Fruit fly (Drosophila melanogaster) whole organism: ENCODE data around the gene CG10730.

Experiments used
- CG8478 ChIP-seq: fragments of >200 bp; optimal IDR thresholded peaks from 2 replicates; lab custom pipeline; 2018; ENCODE audit warnings: inconsistent platforms
- Dll ChIP-seq: fragments of >200 bp; optimal IDR thresholded peaks from 2 replicates; lab custom pipeline; 2017
- EcR ChIP-seq, 2 experiments: fragments of >200 bp; optimal IDR thresholded peaks; 2 replicates each; lab custom pipeline; 2017; ENCODE audit warnings: missing biosample characterization in 2 of 2, missing genetic modification characterization in 2 of 2, missing genetic modification reagents in 2 of 2
- pan ChIP-seq: fragments of >200 bp; optimal IDR thresholded peaks from 2 replicates; lab custom pipeline; 2017
- psq ChIP-seq: fragments of >200 bp; optimal IDR thresholded peaks from 2 replicates; lab custom pipeline; 2017
- usp ChIP-seq: fragments of >200 bp; optimal IDR thresholded peaks from 2 replicates; lab custom pipeline; 2017; ENCODE audit warnings: missing biosample characterization, missing genetic modification characterization, mixed read lengths

CG10730 gene

DNA sequence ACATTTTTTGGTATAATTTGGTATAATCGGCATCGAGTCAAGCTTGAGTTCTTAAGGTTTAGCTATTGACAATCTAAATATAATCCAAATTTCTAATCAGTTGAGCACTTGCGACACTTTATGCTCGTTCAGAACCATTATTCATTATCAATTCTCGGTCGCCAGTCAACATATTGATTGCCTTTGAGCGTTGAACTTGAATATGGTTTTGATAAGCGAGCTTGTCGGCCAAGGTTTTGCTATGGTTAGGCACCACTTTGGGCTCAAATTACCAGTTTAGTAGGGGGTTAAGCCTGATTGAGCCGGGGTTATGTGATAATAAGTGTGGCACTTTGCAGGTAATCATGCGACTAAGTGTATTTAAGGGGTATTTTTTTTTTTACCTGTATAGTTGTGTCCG, 2.4 kb upstream of the CG10730 start:
- no peak for TF ChIP-seq pan (lab: Kevin White, UChicago)
- no peak for TF ChIP-seq psq (lab: Kevin White, UChicago)
- no peak for TF ChIP-seq CG8478 (lab: Kevin White, UChicago)
- TF ChIP-seq Dll (lab: Kevin White, UChicago), result no peak
- TF ChIP-seq usp (GFP tag; lab: Kevin White, UChicago), result no peak
- TF ChIP-seq EcR (GFP tag; optimal IDR thresholded peaks at IDR 0.05; lab: Kevin White, UChicago), result no peak

DNA sequence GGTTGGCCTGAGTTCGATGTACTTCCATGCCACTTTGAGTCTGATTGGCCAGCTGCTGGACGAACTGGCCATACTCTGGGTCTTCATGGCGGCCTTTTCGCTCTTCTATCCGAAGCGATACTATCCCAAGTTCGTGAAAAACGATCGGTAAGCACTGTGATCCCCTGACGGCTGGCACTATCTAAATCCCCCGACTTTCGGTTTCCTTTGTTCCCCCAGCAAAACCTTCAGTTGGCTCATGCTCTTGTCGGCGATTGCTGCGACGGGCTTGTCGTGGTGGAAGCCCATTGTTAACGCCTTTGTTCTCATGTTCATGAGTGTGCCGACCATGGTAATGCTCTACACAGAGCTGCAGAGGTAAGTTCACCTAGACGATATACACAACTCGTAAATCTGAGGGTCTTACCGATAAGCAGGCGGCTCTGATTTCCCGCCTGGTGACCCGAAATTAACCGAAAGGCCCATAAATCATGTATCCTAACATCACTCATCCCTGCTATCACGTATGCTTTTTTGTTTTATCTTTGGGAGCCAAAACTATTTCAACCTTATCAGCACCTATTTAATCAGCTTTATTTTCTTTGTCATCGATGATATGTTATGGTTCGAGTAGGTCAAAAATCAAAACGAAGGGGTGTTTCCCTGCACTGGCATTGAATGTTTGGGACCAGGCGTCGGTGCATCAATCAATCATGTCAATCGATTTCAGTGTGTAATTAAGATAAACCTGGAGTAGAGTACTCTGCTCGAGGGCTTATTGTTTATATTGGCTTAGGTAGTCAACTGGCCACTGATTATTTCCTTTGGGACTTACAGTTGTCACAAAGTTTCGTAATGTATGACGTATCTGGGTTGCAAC, 2.6 kb downstream of the CG10730 start:
- no peak for TF ChIP-seq Dll (lab: Kevin White, UChicago)
- TF ChIP-seq pan (lab: Kevin White, UChicago), result no peak
- TF ChIP-seq EcR (GFP tag; optimal IDR thresholded peaks at IDR 0.05; lab: Kevin White, UChicago), result no peak
- no peak for TF ChIP-seq usp (GFP tag; lab: Kevin White, UChicago)
- no peak for TF ChIP-seq psq (lab: Kevin White, UChicago)
- TF ChIP-seq CG8478 (lab: Kevin White, UChicago), result no peak

DNA sequence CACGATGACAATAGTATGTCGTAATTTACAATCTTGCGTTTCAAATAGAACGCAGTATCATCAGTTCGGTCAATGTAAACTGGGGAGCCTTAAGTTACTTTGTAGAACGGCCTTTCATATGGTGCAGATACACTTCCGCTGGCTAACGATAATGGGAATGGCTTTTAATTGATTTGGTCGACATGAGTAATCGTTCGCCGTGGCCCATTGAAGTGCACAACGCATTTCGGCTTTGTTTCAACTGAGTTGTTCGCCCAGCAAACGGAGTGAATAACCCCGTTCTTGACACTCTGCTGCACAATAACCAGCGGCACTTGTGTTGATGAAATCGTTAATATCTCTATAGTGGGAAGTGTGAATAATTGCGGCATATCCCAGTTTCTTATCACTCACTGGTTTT, 4.1 kb downstream of the CG10730 start:
- TF ChIP-seq pan (lab: Kevin White, UChicago) (no peak), CG8478 (lab: Kevin White, UChicago) (no peak), usp (GFP tag; lab: Kevin White, UChicago) (no peak), Dll (lab: Kevin White, UChicago) (no peak), EcR (GFP tag; optimal IDR thresholded peaks at IDR 0.05; lab: Kevin White, UChicago) (no peak), psq (lab: Kevin White, UChicago) (no peak)

DNA sequence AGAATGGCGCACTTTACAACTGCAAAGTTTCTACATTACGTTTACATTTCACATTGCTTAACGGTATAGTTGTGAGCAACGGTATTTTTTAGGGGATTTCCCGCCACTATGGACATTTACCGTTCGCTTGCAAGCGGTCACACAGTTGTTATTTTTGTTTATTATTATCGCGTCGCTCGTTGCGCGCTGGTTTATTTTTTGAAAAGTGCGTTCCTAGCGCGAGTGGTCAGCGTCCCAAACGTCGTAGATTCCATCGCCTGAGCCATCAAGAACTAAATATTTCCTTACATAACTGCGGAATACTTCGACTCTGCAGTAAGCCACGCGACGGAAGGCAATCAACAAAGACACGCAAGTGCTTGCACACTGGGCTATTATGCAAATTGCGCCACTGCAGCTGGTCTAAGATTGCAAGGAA, 5.8 kb downstream of the CG10730 start, which contains the start of gene bwa:
Gene bwa, plus strand, starts transcription at position 159 of the 418 bp plus-strand sequence.
- TF ChIP-seq pan (lab: Kevin White, UChicago) (no peak), psq (lab: Kevin White, UChicago) (no peak), EcR (GFP tag; optimal IDR thresholded peaks at IDR 0.05; lab: Kevin White, UChicago) (no peak), usp (GFP tag; lab: Kevin White, UChicago) (no peak), CG8478 (lab: Kevin White, UChicago) (no peak)

DNA sequence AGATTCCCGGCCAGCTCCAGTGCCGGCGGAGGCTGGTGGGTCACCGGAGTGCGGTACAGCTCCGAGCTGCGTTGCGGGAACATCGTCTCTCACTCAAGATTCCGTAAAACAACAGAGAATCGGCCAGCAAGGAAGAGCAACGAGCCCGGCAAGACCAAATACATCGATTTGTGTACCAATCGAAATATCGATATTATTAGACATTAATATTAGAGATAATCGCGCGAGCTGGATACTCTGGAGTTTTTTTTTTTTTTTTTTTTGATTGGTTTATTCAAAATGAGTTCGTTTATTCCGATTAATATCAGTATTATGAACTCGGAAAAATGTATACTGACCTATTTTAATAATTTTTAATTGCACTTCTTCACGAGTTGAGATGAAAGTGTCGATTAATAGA, 6.5 kb downstream of the CG10730 start, which contains the start of gene vls:
Gene vls, minus strand, starts transcription at position 164 of the 400 bp plus-strand sequence.
- no peak for TF ChIP-seq Dll (lab: Kevin White, UChicago)
- no peak for TF ChIP-seq EcR (GFP tag; optimal IDR thresholded peaks at IDR 0.05; lab: Kevin White, UChicago)
- no peak for TF ChIP-seq usp (GFP tag; lab: Kevin White, UChicago)
- no peak for TF ChIP-seq psq (lab: Kevin White, UChicago)
- TF ChIP-seq CG8478 (lab: Kevin White, UChicago), result no peak
- no peak for TF ChIP-seq pan (lab: Kevin White, UChicago)

DNA sequence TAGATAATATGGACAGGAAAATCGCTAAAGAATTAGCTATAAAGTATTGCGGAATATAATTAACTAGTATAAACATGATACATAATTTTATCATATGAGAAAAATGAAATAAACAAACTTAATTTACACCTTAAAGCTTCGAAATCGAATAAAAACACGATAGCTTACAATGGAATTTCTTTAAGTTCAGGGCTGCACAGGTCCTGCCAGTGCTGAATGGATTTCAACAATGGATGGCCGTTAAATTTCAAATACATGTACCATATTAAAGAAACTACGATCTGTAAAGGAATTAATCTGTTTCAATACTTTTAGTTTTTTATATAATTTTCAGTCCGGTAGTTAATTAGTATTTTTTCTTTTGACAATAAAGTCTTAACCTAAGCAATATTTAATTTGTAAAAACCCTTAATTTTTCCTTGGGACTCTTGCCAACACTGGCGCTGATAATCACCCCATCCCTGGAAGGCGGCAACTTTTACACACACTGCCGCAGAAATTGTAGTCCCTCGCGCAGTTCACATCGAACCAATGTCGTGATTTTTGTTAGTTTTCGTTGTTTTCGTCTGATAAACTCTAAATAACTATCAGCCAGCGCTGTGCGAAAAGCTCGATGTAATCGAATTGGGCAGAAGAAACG, 10.9 kb downstream of the CG10730 start, which contains the start of the genes barr and lok:
Gene barr, minus strand, starts transcription at position 353 of the 640 bp plus-strand sequence.
Gene lok, plus strand, starts transcription at position 405 of the 640 bp plus-strand sequence.
- TF ChIP-seq psq (lab: Kevin White, UChicago) (no peak), usp (GFP tag; lab: Kevin White, UChicago) (no peak), EcR (GFP tag; optimal IDR thresholded peaks at IDR 0.05; lab: Kevin White, UChicago) (no peak), Dll (lab: Kevin White, UChicago) (no peak), pan (lab: Kevin White, UChicago) (no peak), CG8478 (lab: Kevin White, UChicago) (no peak)

DNA sequence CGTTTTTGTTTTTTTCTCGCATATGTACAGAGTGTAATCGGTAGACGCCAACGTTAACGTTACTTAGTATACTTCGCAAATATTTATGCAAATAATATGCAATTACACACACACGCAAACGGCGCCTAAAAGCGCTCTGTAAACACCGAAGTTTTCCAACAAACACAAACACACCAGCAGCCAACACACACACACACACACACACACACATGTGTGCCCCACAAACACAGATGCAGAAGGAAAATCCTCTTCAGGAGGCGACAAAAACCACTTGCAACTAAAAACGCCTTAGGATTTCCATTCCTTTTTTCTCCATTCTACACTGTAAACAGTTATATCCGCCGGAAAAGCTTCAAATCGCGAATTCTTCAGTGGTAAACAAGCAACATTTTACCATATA, 14.6 kb downstream of the CG10730 start:
- TF ChIP-seq usp (GFP tag; lab: Kevin White, UChicago) (no peak), psq (lab: Kevin White, UChicago) (no peak), EcR (GFP tag; optimal IDR thresholded peaks at IDR 0.05; lab: Kevin White, UChicago) (no peak), pan (lab: Kevin White, UChicago) (no peak), CG8478 (lab: Kevin White, UChicago) (no peak), Dll (lab: Kevin White, UChicago) (no peak)

DNA sequence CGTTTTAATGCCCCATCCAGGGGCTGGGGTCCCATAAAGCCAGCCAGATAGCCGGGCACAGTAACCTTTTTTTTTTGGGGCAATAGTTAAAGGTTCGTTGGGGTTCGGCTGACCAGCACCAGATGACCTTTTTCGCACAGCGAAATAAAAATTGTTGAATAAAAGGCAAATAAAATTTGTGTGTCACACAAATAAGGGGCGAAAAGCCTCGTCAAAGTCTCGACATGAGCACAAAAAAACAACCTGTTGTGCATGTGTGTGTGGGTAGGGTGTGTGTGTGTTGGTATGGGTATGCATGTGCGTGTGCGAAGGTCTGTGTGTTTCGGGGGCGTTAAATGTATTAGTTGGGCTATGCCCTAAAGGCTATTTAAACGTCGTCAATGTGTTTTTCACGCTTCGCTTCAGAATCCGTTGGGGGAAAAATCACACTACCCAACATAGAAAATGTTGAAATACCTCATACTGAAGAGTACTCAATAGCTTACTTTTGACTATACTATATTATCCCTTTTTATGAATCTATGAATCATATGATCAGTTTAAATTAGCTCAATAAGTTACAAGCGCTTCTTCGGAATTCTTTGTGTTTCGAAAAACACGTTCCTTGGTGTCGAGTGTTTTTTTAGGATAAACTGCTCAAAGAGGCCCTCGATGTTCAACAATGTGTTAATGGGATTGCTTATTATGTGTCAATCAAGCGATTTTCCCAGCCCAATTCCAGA, 20.7 kb downstream of the CG10730 start:
- TF ChIP-seq psq (lab: Kevin White, UChicago) (no peak), usp (GFP tag; lab: Kevin White, UChicago) (no peak), Dll (lab: Kevin White, UChicago) (no peak), pan (lab: Kevin White, UChicago) (no peak), CG8478 (lab: Kevin White, UChicago) (no peak), EcR (GFP tag; optimal IDR thresholded peaks at IDR 0.05; lab: Kevin White, UChicago) (no peak)

DNA sequence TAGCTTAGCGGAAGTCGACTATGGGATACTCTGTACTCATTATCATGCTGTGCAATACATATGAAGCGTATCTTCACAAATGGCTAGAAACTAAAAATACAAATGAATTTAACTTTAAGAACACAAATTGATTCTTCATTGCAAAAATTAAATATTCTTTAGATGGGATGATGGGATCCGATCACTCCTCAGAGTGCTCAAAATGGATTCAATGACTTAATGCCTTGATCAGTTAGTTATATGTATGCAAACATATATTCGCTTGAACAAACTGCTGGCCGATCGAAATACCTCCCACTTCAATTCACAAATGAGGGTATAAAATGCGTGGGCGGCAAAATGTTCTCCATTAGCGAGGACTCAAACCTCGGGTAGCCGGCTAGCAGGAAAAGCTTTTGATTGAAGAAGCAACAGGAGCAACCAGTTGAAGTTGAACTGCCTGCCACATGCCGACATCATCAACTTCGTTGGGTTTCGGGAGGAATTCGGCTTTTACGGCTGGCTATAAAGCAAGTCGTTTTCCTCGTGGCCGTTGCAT, 44.5 kb downstream of the CG10730 start, which contains the start of gene sNPF:
Gene sNPF, plus strand, starts transcription at position 534 of the 538 bp plus-strand sequence.
- no peak for TF ChIP-seq EcR (GFP tag; optimal IDR thresholded peaks at IDR 0.05; lab: Kevin White, UChicago)
- TF ChIP-seq pan (lab: Kevin White, UChicago), result peak; percentile 27
- no peak for TF ChIP-seq usp (GFP tag; lab: Kevin White, UChicago)
- no peak for TF ChIP-seq psq (lab: Kevin White, UChicago)
- no peak for TF ChIP-seq CG8478 (lab: Kevin White, UChicago)

DNA sequence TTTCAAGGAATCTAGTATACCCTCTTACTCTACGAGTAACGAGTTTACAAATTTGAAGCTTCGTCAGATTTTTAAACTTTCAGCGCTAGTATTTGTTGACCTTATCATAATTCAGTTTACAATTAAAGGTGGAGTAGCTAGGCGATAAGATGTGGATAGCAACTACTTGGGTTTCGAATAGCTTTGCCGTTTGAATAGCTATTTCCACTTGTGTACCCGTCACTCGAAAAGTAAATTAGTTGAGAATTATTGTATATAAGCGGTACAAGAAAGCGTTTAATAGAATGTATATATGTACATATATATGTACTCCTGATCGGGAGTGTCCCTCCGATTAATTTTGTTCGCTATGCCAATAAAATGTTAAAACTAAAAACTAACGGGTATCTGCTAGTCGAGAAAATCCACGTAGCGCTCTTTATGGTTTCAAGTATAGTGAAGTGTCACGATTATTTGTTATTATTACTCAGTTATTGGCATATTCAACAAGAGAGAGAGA, 45.6 kb downstream of the CG10730 start:
- TF ChIP-seq usp (GFP tag; lab: Kevin White, UChicago) (no peak), EcR (GFP tag; optimal IDR thresholded peaks at IDR 0.05; lab: Kevin White, UChicago) (no peak), Dll (lab: Kevin White, UChicago) (no peak), CG8478 (lab: Kevin White, UChicago) (no peak), pan (lab: Kevin White, UChicago) (no peak), psq (lab: Kevin White, UChicago) (no peak)
